Worm (Caenorhabditis elegans) whole organism, L3 larva: ENCODE measurements around the gene tph-1.
A peak's percentile ranks its signal among the peaks of the same experiment; 100 is the strongest.

Experiments
- ZK546.5 ChIP-seq: sonication (generic microtip); optimal IDR thresholded peaks from 2 replicates; lab custom pipeline; 2017; ENCODE audit warnings: missing biosample characterization, missing genetic modification characterization
- ama-1 ChIP-seq: fragments of 150-350 bp; optimal IDR thresholded peaks from 2 replicates; lab custom pipeline; 2018
- ceh-28 ChIP-seq: fragments of 150-350 bp; optimal IDR thresholded peaks from 2 replicates; lab custom pipeline; 2014; ENCODE audit warnings: missing biosample characterization, missing genetic modification reagents, missing genetic modification characterization
- ceh-82 ChIP-seq: fragments of 150-350 bp; optimal IDR thresholded peaks from 2 replicates; lab custom pipeline; 2014; ENCODE audit warnings: missing biosample characterization, missing genetic modification characterization
- ceh-9 ChIP-seq: sonication (generic microtip); optimal IDR thresholded peaks from 2 replicates; lab custom pipeline; 2018; ENCODE audit warnings: missing biosample characterization, missing genetic modification characterization
- egl-27 ChIP-seq: sonication (generic microtip); optimal IDR thresholded peaks from 4 replicates; lab custom pipeline; 2017; ENCODE audit warnings: missing biosample characterization, missing genetic modification reagents, missing genetic modification characterization
- egl-5 ChIP-seq: fragments of 150-350 bp; optimal IDR thresholded peaks from 2 replicates; lab custom pipeline; 2017; ENCODE audit warnings: missing biosample characterization, missing genetic modification reagents, missing genetic modification characterization, inconsistent platforms
- elt-1 ChIP-seq: fragments of 150-350 bp; optimal IDR thresholded peaks from 2 replicates; lab custom pipeline; 2014; ENCODE audit warnings: missing biosample characterization, missing genetic modification characterization
- elt-2 ChIP-seq: sonication (generic microtip); optimal IDR thresholded peaks from 2 replicates; lab custom pipeline; 2016; ENCODE audit warnings: missing genetic modification reagents, mild to moderate bottlenecking, missing genetic modification characterization, missing compliant biosample characterization
- elt-3 ChIP-seq, 3 experiments: fragments of 150-350 bp in 1 of 3; sonication (generic microtip) in 2 of 3; optimal IDR thresholded peaks; 2 replicates in 2 of 3; 4 replicates in 1 of 3; lab custom pipeline; 2014 to 2017; ENCODE audit warnings: missing biosample characterization in 3 of 3, missing genetic modification characterization in 3 of 3
- eor-1 ChIP-seq, 2 experiments: fragments of 150-350 bp; optimal IDR thresholded peaks; 2 replicates each; lab custom pipeline; 2014 to 2018; ENCODE audit warnings: missing biosample characterization in 2 of 2, missing genetic modification characterization in 2 of 2
- fkh-10 ChIP-seq: sonication (generic microtip); optimal IDR thresholded peaks from 2 replicates; lab custom pipeline; 2017; ENCODE audit warnings: missing biosample characterization, missing genetic modification reagents, missing genetic modification characterization
- fos-1 ChIP-seq: fragments of 150-350 bp; optimal IDR thresholded peaks from 2 replicates; lab custom pipeline; 2014; ENCODE audit warnings: missing biosample characterization, missing genetic modification characterization
- jun-1 ChIP-seq: fragments of 150-350 bp; optimal IDR thresholded peaks from 2 replicates; lab custom pipeline; 2014; ENCODE audit warnings: missing biosample characterization, missing genetic modification reagents, missing genetic modification characterization
- lin-15B ChIP-seq: fragments of 150-350 bp; optimal IDR thresholded peaks from 2 replicates; lab custom pipeline; 2014; ENCODE audit warnings: missing biosample characterization, missing genetic modification characterization
- lin-39 ChIP-seq: fragments of 150-350 bp; optimal IDR thresholded peaks from 2 replicates; lab custom pipeline; 2018; ENCODE audit warnings: missing biosample characterization, missing genetic modification reagents, missing genetic modification characterization
- lsy-12 ChIP-seq: sonication (generic microtip); optimal IDR thresholded peaks from 2 replicates; lab custom pipeline; 2016; ENCODE audit warnings: mild to moderate bottlenecking, missing genetic modification characterization, missing compliant biosample characterization
- mdl-1 ChIP-seq: fragments of 150-350 bp; optimal IDR thresholded peaks from 2 replicates; lab custom pipeline; 2014; ENCODE audit warnings: missing biosample characterization, missing genetic modification characterization
- mml-1 ChIP-seq: fragments of 150-350 bp; sonication (generic microtip); optimal IDR thresholded peaks from 3 replicates; lab custom pipeline; 2014; ENCODE audit warnings: missing biosample characterization, missing genetic modification characterization
- nhr-11 ChIP-seq: fragments of 150-350 bp; optimal IDR thresholded peaks from 2 replicates; lab custom pipeline; 2014; ENCODE audit warnings: missing biosample characterization, missing genetic modification characterization
- nhr-12 ChIP-seq: fragments of 150-350 bp; optimal IDR thresholded peaks from 2 replicates; lab custom pipeline; 2014; ENCODE audit warnings: missing biosample characterization, missing genetic modification characterization
- nhr-23 ChIP-seq: fragments of 150-350 bp; optimal IDR thresholded peaks from 2 replicates; lab custom pipeline; 2014; ENCODE audit warnings: missing biosample characterization, missing genetic modification reagents, missing genetic modification characterization
- nhr-28 ChIP-seq: fragments of 150-350 bp; optimal IDR thresholded peaks from 2 replicates; lab custom pipeline; 2014; ENCODE audit warnings: missing biosample characterization, missing genetic modification characterization
- nhr-67 ChIP-seq: fragments of 150-350 bp; optimal IDR thresholded peaks from 2 replicates; lab custom pipeline; 2014; ENCODE audit warnings: missing biosample characterization, missing genetic modification characterization
- nhr-76 ChIP-seq: fragments of 150-350 bp; sonication (generic microtip); optimal IDR thresholded peaks from 5 replicates; lab custom pipeline; 2014; ENCODE audit warnings: missing biosample characterization, missing genetic modification characterization
- nhr-77 ChIP-seq: fragments of 150-350 bp; optimal IDR thresholded peaks from 2 replicates; lab custom pipeline; 2014; ENCODE audit warnings: missing biosample characterization, missing genetic modification characterization
- pha-4 ChIP-seq: fragments of 150-350 bp; optimal IDR thresholded peaks from 2 replicates; lab custom pipeline; 2014; ENCODE audit warnings: missing biosample characterization, missing genetic modification reagents, missing genetic modification characterization
- pqm-1 ChIP-seq: fragments of 150-350 bp; optimal IDR thresholded peaks from 2 replicates; lab custom pipeline; 2017; ENCODE audit warnings: missing biosample characterization, missing genetic modification characterization, inconsistent platforms
- sea-2 ChIP-seq: fragments of 150-350 bp; sonication (generic microtip); optimal IDR thresholded peaks from 4 replicates; lab custom pipeline; 2014; ENCODE audit warnings: missing biosample characterization, missing genetic modification reagents, missing genetic modification characterization
- skn-1 ChIP-seq: fragments of 150-350 bp; optimal IDR thresholded peaks from 2 replicates; lab custom pipeline; 2014; ENCODE audit warnings: missing biosample characterization, missing genetic modification characterization
- snpc-4 ChIP-seq: fragments of 150-350 bp; optimal IDR thresholded peaks from 2 replicates; lab custom pipeline; 2014; ENCODE audit warnings: missing biosample characterization, missing genetic modification characterization
- tbx-2 ChIP-seq: sonication (generic microtip); optimal IDR thresholded peaks from 2 replicates; lab custom pipeline; 2016; ENCODE audit warnings: mild to moderate bottlenecking, missing genetic modification characterization, missing compliant biosample characterization
- unc-39 ChIP-seq: sonication (generic microtip); optimal IDR thresholded peaks from 4 replicates; lab custom pipeline; 2017; ENCODE audit warnings: missing biosample characterization, missing genetic modification characterization
- unc-62 ChIP-seq: fragments of 150-350 bp; sonication (generic microtip); optimal IDR thresholded peaks from 4 replicates; lab custom pipeline; 2014; ENCODE audit warnings: missing biosample characterization, missing genetic modification reagents, missing genetic modification characterization
- ztf-11 ChIP-seq: fragments of 150-350 bp; optimal IDR thresholded peaks from 2 replicates; lab custom pipeline; 2014; ENCODE audit warnings: missing biosample characterization, missing genetic modification characterization
- ztf-4 ChIP-seq: fragments of 150-350 bp; optimal IDR thresholded peaks from 2 replicates; lab custom pipeline; 2014; ENCODE audit warnings: missing biosample characterization, missing genetic modification characterization

Gene tph-1

ce11 chrII:7545364-7545763, 3.8 kb upstream of the tph-1 start (continued):
- TF ChIP-seq elt-3 (tag; optimal IDR thresholded peaks at IDR 0.05; lab: Kevin White, UChicago) (peak; percentile 29 to 77 (median 72)), nhr-12 (tag; lab: Kevin White, UChicago) (no peak), pqm-1 (tag; lab: Kevin White, UChicago) (no peak), skn-1 (tag; lab: Kevin White, UChicago) (no peak), lin-39 (tag; lab: Kevin White, UChicago) (no peak), elt-2 (no peak), snpc-4 (no peak)
- TF ChIP-seq, all 47 proteins: peak for 8

ce11 chrII:7547269-7547668, 1.9 kb upstream of the tph-1 start:
- TF ChIP-seq mml-1 (tag; lab: Kevin White, UChicago) (no peak), pha-4 (no peak), elt-1 (tag; lab: Kevin White, UChicago) (no peak), lin-15B (no peak), jun-1 (no peak), nhr-77 (no peak), egl-5 (tag; lab: Kevin White, UChicago) (no peak), nhr-67 (tag; lab: Kevin White, UChicago) (no peak), skn-1 (tag; lab: Kevin White, UChicago) (no peak), pqm-1 (tag; lab: Kevin White, UChicago) (no peak), fkh-10 (no peak), lin-39 (tag; lab: Kevin White, UChicago) (no peak), nhr-11 (no peak), lsy-12 (tag; lab: Kevin White, UChicago) (no peak), unc-62 (GFP tag; lab: Kevin White, UChicago) (no peak), ceh-82 (no peak), elt-3 (tag; optimal IDR thresholded peaks at IDR 0.05; lab: Kevin White, UChicago) (no peak), nhr-23 (tag; lab: Kevin White, UChicago) (no peak)
- TF ChIP-seq, all 47 proteins: peak for 0

- no peak for TF ChIP-seq nhr-23 (tag; lab: Kevin White, UChicago)
- TF ChIP-seq tbx-2 (tag; lab: Kevin White, UChicago): no peak
- no peak for TF ChIP-seq egl-27 (tag; lab: Kevin White, UChicago)
- no peak for TF ChIP-seq ZK546.5 (tag; lab: Kevin White, UChicago)
- no peak for TF ChIP-seq nhr-77
- TF ChIP-seq elt-3 (tag; optimal IDR thresholded peaks at IDR 0.05; lab: Kevin White, UChicago): no peak
- no peak for TF ChIP-seq lsy-12 (tag; lab: Kevin White, UChicago)
- TF ChIP-seq elt-1 (tag; lab: Kevin White, UChicago): no peak
- TF ChIP-seq ztf-11 (tag; lab: Kevin White, UChicago): no peak
- TF ChIP-seq unc-39 (tag; lab: Kevin White, UChicago): no peak
- no peak for TF ChIP-seq ceh-28
- no peak for TF ChIP-seq pha-4
- no peak for TF ChIP-seq egl-5 (tag; lab: Kevin White, UChicago)
- no peak for TF ChIP-seq ztf-4
- TF ChIP-seq nhr-28 (tag; lab: Kevin White, UChicago): no peak
- no peak for TF ChIP-seq pqm-1 (tag; lab: Kevin White, UChicago)
These were observed 1.1 kb upstream of the tph-1 start, which contains the start of gene fbxa-224 for ce11 chrII:7548044-7548443. Gene fbxa-224 (minus strand): TSS chrII:7548144.

ce11 chrII:7553806-7554205, 4.7 kb downstream of the tph-1 start, which contains the start of gene ZK1290.10:
Gene ZK1290.10 (minus strand): TSS chrII:7553906.
- no peak for TF ChIP-seq elt-2
- TF ChIP-seq pqm-1 (tag; lab: Kevin White, UChicago): no peak
- TF ChIP-seq tbx-2 (tag; lab: Kevin White, UChicago): no peak
- TF ChIP-seq ZK546.5 (tag; lab: Kevin White, UChicago): no peak
- TF ChIP-seq nhr-76: no peak
- no peak for TF ChIP-seq eor-1 (tag; optimal IDR thresholded peaks at IDR 0.05; lab: Kevin White, UChicago)
- no peak for TF ChIP-seq egl-5 (tag; lab: Kevin White, UChicago)
- TF ChIP-seq nhr-11: no peak
- no peak for TF ChIP-seq ama-1 (lab: Kevin White, UChicago)
- TF ChIP-seq snpc-4: no peak
- no peak for TF ChIP-seq ztf-4
- no peak for TF ChIP-seq mdl-1
- no peak for TF ChIP-seq ztf-11 (tag; lab: Kevin White, UChicago)
- no peak for TF ChIP-seq fos-1
- no peak for TF ChIP-seq ceh-9
- no peak for TF ChIP-seq sea-2 (GFP tag; lab: Kevin White, UChicago)
